Worm (Caenorhabditis elegans) whole organism, L3 larva: ENCODE results near the gene cyn-10.

Source experiments
- R02D3.7 ChIP-seq: fragments of 150-350 bp; optimal IDR thresholded peaks from 2 replicates; lab custom pipeline; 2014; ENCODE audit warnings: missing biosample characterization, missing genetic modification characterization
- elt-2 ChIP-seq: sonication (generic microtip); optimal IDR thresholded peaks from 2 replicates; lab custom pipeline; 2016; ENCODE audit warnings: missing genetic modification reagents, mild to moderate bottlenecking, missing genetic modification characterization, missing compliant biosample characterization
- fkh-10 ChIP-seq: sonication (generic microtip); optimal IDR thresholded peaks from 2 replicates; lab custom pipeline; 2017; ENCODE audit warnings: missing biosample characterization, missing genetic modification reagents, missing genetic modification characterization
- mdl-1 ChIP-seq: fragments of 150-350 bp; optimal IDR thresholded peaks from 2 replicates; lab custom pipeline; 2014; ENCODE audit warnings: missing biosample characterization, missing genetic modification characterization
- nhr-237 ChIP-seq: fragments of 150-350 bp; optimal IDR thresholded peaks from 2 replicates; lab custom pipeline; 2014; ENCODE audit warnings: missing biosample characterization, missing genetic modification characterization
- nhr-25 ChIP-seq: sonication (generic microtip); optimal IDR thresholded peaks from 2 replicates; lab custom pipeline; 2017; ENCODE audit warnings: missing biosample characterization, missing genetic modification characterization
- nhr-76 ChIP-seq: fragments of 150-350 bp; sonication (generic microtip); optimal IDR thresholded peaks from 5 replicates; lab custom pipeline; 2014; ENCODE audit warnings: missing biosample characterization, missing genetic modification characterization
- unc-39 ChIP-seq: sonication (generic microtip); optimal IDR thresholded peaks from 4 replicates; lab custom pipeline; 2017; ENCODE audit warnings: missing biosample characterization, missing genetic modification characterization
- zag-1 ChIP-seq: fragments of 150-350 bp; optimal IDR thresholded peaks from 2 replicates; lab custom pipeline; 2014; ENCODE audit warnings: missing biosample characterization, missing genetic modification characterization

- no peak for TF ChIP-seq nhr-76
- TF ChIP-seq nhr-25 (tag; lab: Kevin White, UChicago) = no peak
- no peak for TF ChIP-seq elt-2 (tag; lab: Kevin White, UChicago)
- no peak for TF ChIP-seq fkh-10 (GFP tag; lab: Kevin White, UChicago)
- TF ChIP-seq zag-1 = no peak
- no peak for TF ChIP-seq mdl-1 (tag; lab: Kevin White, UChicago)
- no peak for TF ChIP-seq R02D3.7 (tag; lab: Kevin White, UChicago)
- no peak for TF ChIP-seq unc-39
- no peak for TF ChIP-seq nhr-237
Observed at ce11 chrII:6927034-6927433, 13.9 kb upstream of the cyn-10 start.
